Fruit fly (Drosophila melanogaster) whole organism, wandering third instar larva: ENCODE data around the gene ver.

Experiments
- Abd-B ChIP-seq: fragments of >200 bp; optimal IDR thresholded peaks from 2 replicates; lab custom pipeline; 2017; ENCODE audit warnings: missing biosample characterization, missing genetic modification characterization
- CG32264 ChIP-seq: fragments of 200-800 bp; sonication (Bioruptor generic); optimal IDR thresholded peaks from 2 replicates; lab custom pipeline; 2016; ENCODE audit warnings: missing biosample characterization, missing genetic modification characterization
- Hr83 ChIP-seq: fragments of 200-300 bp; sonication (Bioruptor generic); optimal IDR thresholded peaks from 2 replicates; lab custom pipeline; 2016; ENCODE audit warnings: missing biosample characterization, mild to moderate bottlenecking, missing genetic modification characterization, moderate library complexity; ENCODE audit not compliant: poor library complexity, severe bottlenecking
- N ChIP-seq: fragments of >200 bp; optimal IDR thresholded peaks from 2 replicates; lab custom pipeline; 2018; ENCODE audit warnings: missing biosample characterization, missing external identifiers, missing genetic modification characterization
- dl ChIP-seq, 2 experiments: fragments of 175-275, 200-275 bp in 1 of 2; fragments of 200-275 bp in 1 of 2; sonication (Bioruptor generic); optimal IDR thresholded peaks; lab custom pipeline; 2018; ENCODE audit warnings: mild to moderate bottlenecking in 2 of 2, missing biosample characterization in 2 of 2, missing genetic modification characterization in 2 of 2, moderate library complexity in 2 of 2; ENCODE audit not compliant: partially characterized antibody in 2 of 2, insufficient read depth in 1 of 2
- psq ChIP-seq: fragments of 200-800 bp; sonication (Bioruptor generic); optimal IDR thresholded peaks from 3 replicates; lab custom pipeline; 2017; ENCODE audit warnings: missing biosample characterization, mild to moderate bottlenecking, missing genetic modification characterization, moderate library complexity
- usp ChIP-seq: fragments of >200 bp; optimal IDR thresholded peaks from 2 replicates; lab custom pipeline; 2017; ENCODE audit warnings: missing biosample characterization, missing genetic modification characterization

- TF ChIP-seq psq (GFP tag; lab: Kevin White, UChicago) (no peak), CG32264 (no peak), N (no peak), Hr83 (no peak), usp (GFP tag; lab: Kevin White, UChicago) (no peak), Abd-B (GFP tag; lab: Kevin White, UChicago) (no peak), dl (GFP tag; optimal IDR thresholded peaks at IDR 0.05; lab: Kevin White, UChicago; ENCODE audit: insufficient read depth in 1 of 2, partially characterized antibody in 2 of 2) (no peak)
Measured at dm6 chr3L:12484948-12485347, 38.8 kb upstream of the ver start, which contains the start of gene CG10663.
